Comparison of ENCODE assay signal across 1 fruit fly cellular context in genomic region chr3R:16146632-16147453, dm6.
TF ChIP-seq lines count a peak whose summit lies in the region.

Gene Mic26-27, minus strand, starts transcription at chr3R:16146855.
Gene CG5916, plus strand, starts transcription at chr3R:16147029.

TF ChIP-seq in whole organism, embryonic, 481 proteins besides CTCF, POLR2A, EP300 and RAD21 (continued from another document and continues in another):
- no peak for TF ChIP-seq CG15073 (GFP tag; optimal IDR thresholded peaks at IDR 0.05; lab: Kevin White, UChicago)
- peak; percentile 75 for TF ChIP-seq her (GFP tag; optimal IDR thresholded peaks at IDR 0.05; lab: Kevin White, UChicago)
- peak; percentile 98 for TF ChIP-seq Opbp (GFP tag; IDR thresholded peaks at IDR 0.05; lab: Robert Waterston, UW; ENCODE audit: partially characterized antibody)
- TF ChIP-seq ash1 (GFP tag; optimal IDR thresholded peaks at IDR 0.05; lab: Kevin White, UChicago) = no peak
- peak; percentile 71 for TF ChIP-seq CG17802 (tag; optimal IDR thresholded peaks at IDR 0.05; lab: Kevin White, UChicago)
- peak; percentile 90 for TF ChIP-seq sr (GFP tag; IDR thresholded peaks at IDR 0.05; lab: Robert Waterston, UW)
- TF ChIP-seq CG33557 (GFP tag; optimal IDR thresholded peaks at IDR 0.05; lab: Kevin White, UChicago) = peak; percentile 43
- peak; percentile 58 for TF ChIP-seq az2 (GFP tag; optimal IDR thresholded peaks at IDR 0.05; lab: Kevin White, UChicago)
- peak; percentile 89 for TF ChIP-seq CG2120 (GFP tag; optimal IDR thresholded peaks at IDR 0.05; lab: Kevin White, UChicago)
- peak; percentile 67 for TF ChIP-seq CG12155 (GFP tag; optimal IDR thresholded peaks at IDR 0.05; lab: Kevin White, UChicago)
- peak; percentile 100 for TF ChIP-seq sna (GFP tag; IDR thresholded peaks at IDR 0.05; lab: Robert Waterston, UW; ENCODE audit: partially characterized antibody)
- peak; percentile 1 for TF ChIP-seq CG10274 (GFP tag; optimal IDR thresholded peaks at IDR 0.05; lab: Kevin White, UChicago)
- peak; percentile 76 for TF ChIP-seq CG11247 (GFP tag; IDR thresholded peaks at IDR 0.05; lab: Robert Waterston, UW)
- peak; percentile 93 for TF ChIP-seq CG4282 (GFP tag; optimal IDR thresholded peaks at IDR 0.05; lab: Kevin White, UChicago)
- peak; percentile 84 for TF ChIP-seq CG13624 (GFP tag; optimal IDR thresholded peaks at IDR 0.05; lab: Kevin White, UChicago)
- peak; percentile 87 for TF ChIP-seq ara (GFP tag; IDR thresholded peaks at IDR 0.05; lab: Robert Waterston, UW)
- TF ChIP-seq CG1792 (GFP tag; optimal IDR thresholded peaks at IDR 0.05; lab: Kevin White, UChicago) = peak; percentile 99
- peak; percentile 68 for TF ChIP-seq CG32767 (GFP tag; IDR thresholded peaks at IDR 0.05; lab: Robert Waterston, UW)
- TF ChIP-seq CG6813 (GFP tag; optimal IDR thresholded peaks at IDR 0.05; lab: Kevin White, UChicago) = peak; percentile 14
- peak; percentile 42 for TF ChIP-seq btn (GFP tag; optimal IDR thresholded peaks at IDR 0.05; lab: Kevin White, UChicago)
- no peak for TF ChIP-seq TFAM (GFP tag; optimal IDR thresholded peaks at IDR 0.05; lab: Kevin White, UChicago)
- peak; percentile 71 to 78 for TF ChIP-seq dpn (GFP tag; optimal IDR thresholded peaks at IDR 0.05; lab: Kevin White, UChicago)
- peak; percentile 88 for TF ChIP-seq Max (GFP tag; optimal IDR thresholded peaks at IDR 0.05; lab: Kevin White, UChicago)
- TF ChIP-seq Stat92E (GFP tag; optimal IDR thresholded peaks at IDR 0.05; lab: Kevin White, UChicago) = no peak
- no peak for TF ChIP-seq CG2678 (tag; optimal IDR thresholded peaks at IDR 0.05; lab: Kevin White, UChicago)
- TF ChIP-seq wdn (GFP tag; IDR thresholded peaks at IDR 0.05; lab: Robert Waterston, UW) = peak; percentile 41; the same call in 1 of the 2 replicates
- TF ChIP-seq tx (GFP tag; optimal IDR thresholded peaks at IDR 0.05; lab: Kevin White, UChicago) = peak; percentile 78
- TF ChIP-seq bigmax (GFP tag; optimal IDR thresholded peaks at IDR 0.05; lab: Kevin White, UChicago) = no peak
- no peak for TF ChIP-seq run (tag; optimal IDR thresholded peaks at IDR 0.05; lab: Kevin White, UChicago)
- TF ChIP-seq BtbVII (GFP tag; optimal IDR thresholded peaks at IDR 0.05; lab: Kevin White, UChicago) = no peak
- TF ChIP-seq CG3995 (GFP tag; optimal IDR thresholded peaks at IDR 0.05; lab: Kevin White, UChicago) = peak; percentile 96
- peak; percentile 91 for TF ChIP-seq Usf (GFP tag; optimal IDR thresholded peaks at IDR 0.05; lab: Kevin White, UChicago)
- peak; percentile 66 for TF ChIP-seq CG8089 (GFP tag; optimal IDR thresholded peaks at IDR 0.05; lab: Kevin White, UChicago)
- peak; percentile 100 for TF ChIP-seq hb (GFP tag; IDR thresholded peaks at IDR 0.05; lab: Robert Waterston, UW; ENCODE audit: partially characterized antibody)
- peak; percentile 92 for TF ChIP-seq gfzf (GFP tag; optimal IDR thresholded peaks at IDR 0.05; lab: Kevin White, UChicago)
- TF ChIP-seq Tbp (GFP tag; optimal IDR thresholded peaks at IDR 0.05; lab: Kevin White, UChicago) = no peak
- peak; percentile 100 for TF ChIP-seq knrl (GFP tag; IDR thresholded peaks at IDR 0.05; lab: Robert Waterston, UW; ENCODE audit: partially characterized antibody)
- peak; percentile 86; the same call in 2 of the 3 replicates for TF ChIP-seq croc (GFP tag; conservative IDR thresholded peaks at IDR 0.05; lab: Robert Waterston, UW)
- TF ChIP-seq vnd (GFP tag; IDR thresholded peaks at IDR 0.05; lab: Robert Waterston, UW; ENCODE audit: partially characterized antibody) = peak; percentile 100
- TF ChIP-seq CG1603 (tag; optimal IDR thresholded peaks at IDR 0.05; lab: Kevin White, UChicago) = peak; percentile 92
- TF ChIP-seq gce (GFP tag; IDR thresholded peaks at IDR 0.05; lab: Robert Waterston, UW) = 0 out of 3 replicates have a peak, but pooled peaks have one; percentile 20
- TF ChIP-seq wor (GFP tag; IDR thresholded peaks at IDR 0.05; lab: Robert Waterston, UW) = peak; percentile 85
- TF ChIP-seq Side (GFP tag; optimal IDR thresholded peaks at IDR 0.05; lab: Kevin White, UChicago) = peak; percentile 75
- TF ChIP-seq Fer1 (GFP tag; optimal IDR thresholded peaks at IDR 0.05; lab: Kevin White, UChicago) = no peak
- TF ChIP-seq pita (GFP tag; optimal IDR thresholded peaks at IDR 0.05; lab: Kevin White, UChicago) = no peak
- TF ChIP-seq fd102C (GFP tag; optimal IDR thresholded peaks at IDR 0.05; lab: Kevin White, UChicago) = no peak
- TF ChIP-seq B-H1 (GFP tag; IDR thresholded peaks at IDR 0.05; lab: Robert Waterston, UW) = peak; percentile 75
- TF ChIP-seq h (optimal IDR thresholded peaks at IDR 0.05; lab: Kevin White, UChicago) = no peak
- TF ChIP-seq Mes4 (GFP tag; optimal IDR thresholded peaks at IDR 0.05; lab: Kevin White, UChicago) = peak; percentile 81
- peak; percentile 32; the same call in 1 of the 3 replicates for TF ChIP-seq CG6175 (GFP tag; IDR thresholded peaks at IDR 0.05; lab: Robert Waterston, UW)
- peak; percentile 81 for TF ChIP-seq tgo (GFP tag; IDR thresholded peaks at IDR 0.05; lab: Robert Waterston, UW)
- TF ChIP-seq hbn (GFP tag; IDR thresholded peaks at IDR 0.05; lab: Robert Waterston, UW; ENCODE audit: partially characterized antibody) = peak; percentile 99
- peak; percentile 76 for TF ChIP-seq MBD-R2 (GFP tag; IDR thresholded peaks at IDR 0.05; lab: Robert Waterston, UW)
- peak; percentile 28 for TF ChIP-seq NK7.1 (GFP tag; optimal IDR thresholded peaks at IDR 0.05; lab: Kevin White, UChicago)
- TF ChIP-seq psq (GFP tag; optimal IDR thresholded peaks at IDR 0.05; lab: Kevin White, UChicago) = peak; percentile 36
- no peak for TF ChIP-seq CG43689 (GFP tag; IDR thresholded peaks at IDR 0.05; lab: Robert Waterston, UW)
- TF ChIP-seq tna (GFP tag; IDR thresholded peaks at IDR 0.05; lab: Robert Waterston, UW; ENCODE audit: partially characterized antibody) = peak; percentile 96
- TF ChIP-seq ham (GFP tag; IDR thresholded peaks at IDR 0.05; lab: Robert Waterston, UW) = no peak
- peak; percentile 82 for TF ChIP-seq NFAT (GFP tag; IDR thresholded peaks at IDR 0.05; lab: Robert Waterston, UW)
- peak; percentile 54 for TF ChIP-seq CG4854 (GFP tag; optimal IDR thresholded peaks at IDR 0.05; lab: Kevin White, UChicago)
- TF ChIP-seq stc (GFP tag; IDR thresholded peaks at IDR 0.05; lab: Robert Waterston, UW) = no peak; the same call in 1 of the 2 replicates
- peak; percentile 83 for TF ChIP-seq CG16863 (GFP tag; optimal IDR thresholded peaks at IDR 0.05; lab: Kevin White, UChicago)
- no peak for TF ChIP-seq Nf-YA (GFP tag; IDR thresholded peaks at IDR 0.05; lab: Robert Waterston, UW)
- TF ChIP-seq aop (GFP tag; IDR thresholded peaks at IDR 0.05; lab: Robert Waterston, UW) = no peak
- no peak for TF ChIP-seq CG1233 (GFP tag; optimal IDR thresholded peaks at IDR 0.05; lab: Kevin White, UChicago)
- peak; percentile 99 for TF ChIP-seq Scr (GFP tag; IDR thresholded peaks at IDR 0.05; lab: Robert Waterston, UW; ENCODE audit: partially characterized antibody)
- TF ChIP-seq CG6254 (GFP tag; optimal IDR thresholded peaks at IDR 0.05; lab: Kevin White, UChicago) = peak; percentile 99
- peak; percentile 94; the same call in 2 of the 4 replicates for TF ChIP-seq chinmo (GFP tag; IDR thresholded peaks at IDR 0.05; lab: Robert Waterston, UW; ENCODE audit: partially characterized antibody)
- no peak for TF ChIP-seq CkIIα-i1 (GFP tag; IDR thresholded peaks at IDR 0.05; lab: Robert Waterston, UW)
- TF ChIP-seq CG12219 (GFP tag; optimal IDR thresholded peaks at IDR 0.05; lab: Kevin White, UChicago) = no peak
- peak; percentile 60 for TF ChIP-seq unpg (GFP tag; optimal IDR thresholded peaks at IDR 0.05; lab: Kevin White, UChicago)
- peak; percentile 78 for TF ChIP-seq pum (GFP tag; optimal IDR thresholded peaks at IDR 0.05; lab: Kevin White, UChicago)
- no peak for TF ChIP-seq CG11696 (GFP tag; IDR thresholded peaks at IDR 0.05; lab: Robert Waterston, UW)
- TF ChIP-seq Ravus (GFP tag; IDR thresholded peaks at IDR 0.05; lab: Robert Waterston, UW) = no peak
- peak; percentile 36 for TF ChIP-seq Oli (tag; optimal IDR thresholded peaks at IDR 0.05; lab: Kevin White, UChicago)
- peak; percentile 91 for TF ChIP-seq CG7786 (GFP tag; optimal IDR thresholded peaks at IDR 0.05; lab: Kevin White, UChicago)
- peak; percentile 100 for TF ChIP-seq BEAF-32 (GFP tag; optimal IDR thresholded peaks at IDR 0.05; lab: Kevin White, UChicago)
- TF ChIP-seq sim (GFP tag; IDR thresholded peaks at IDR 0.05; lab: Robert Waterston, UW) = no peak
- no peak for TF ChIP-seq Dfd (GFP tag; optimal IDR thresholded peaks at IDR 0.05; lab: Kevin White, UChicago)
- TF ChIP-seq crc (GFP tag; optimal IDR thresholded peaks at IDR 0.05; lab: Kevin White, UChicago) = peak; percentile 18
- peak; percentile 84 for TF ChIP-seq CoRest (tag; optimal IDR thresholded peaks at IDR 0.05; lab: Kevin White, UChicago)
- TF ChIP-seq Drgx (GFP tag; IDR thresholded peaks at IDR 0.05; lab: Robert Waterston, UW) = 0 out of 2 replicates have a peak, but pooled peaks have one; percentile 24
- TF ChIP-seq CG33213 (GFP tag; optimal IDR thresholded peaks at IDR 0.05; lab: Kevin White, UChicago) = peak; percentile 87
- peak; percentile 77 for TF ChIP-seq Mad (GFP tag; optimal IDR thresholded peaks at IDR 0.05; lab: Kevin White, UChicago)
- no peak for TF ChIP-seq Jarid2 (GFP tag; optimal IDR thresholded peaks at IDR 0.05; lab: Kevin White, UChicago)
- peak; percentile 56 for TF ChIP-seq ems (GFP tag; optimal IDR thresholded peaks at IDR 0.05; lab: Kevin White, UChicago)
- TF ChIP-seq otp (GFP tag; IDR thresholded peaks at IDR 0.05; lab: Robert Waterston, UW) = peak; percentile 61; the same call in 1 of the 3 replicates
- TF ChIP-seq Rfx (GFP tag; IDR thresholded peaks at IDR 0.05; lab: Robert Waterston, UW) = peak; percentile 92
- TF ChIP-seq pros (GFP tag; optimal IDR thresholded peaks at IDR 0.05; lab: Kevin White, UChicago) = no peak
- peak; percentile 72 for TF ChIP-seq CG1024 (GFP tag; IDR thresholded peaks at IDR 0.05; lab: Robert Waterston, UW)
- TF ChIP-seq CG8765 (GFP tag; IDR thresholded peaks at IDR 0.05; lab: Robert Waterston, UW) = peak; percentile 86; the same call in 1 of the 2 replicates
- TF ChIP-seq CG9215 (GFP tag; IDR thresholded peaks at IDR 0.05; lab: Robert Waterston, UW) = peak; percentile 79
- TF ChIP-seq CG6272 (GFP tag; IDR thresholded peaks at IDR 0.05; lab: Robert Waterston, UW) = peak; percentile 90
- peak; percentile 76; the same call in 2 of the 3 replicates for TF ChIP-seq zfh1 (GFP tag; IDR thresholded peaks at IDR 0.05; lab: Robert Waterston, UW)
- no peak for TF ChIP-seq CG17568 (GFP tag; optimal IDR thresholded peaks at IDR 0.05; lab: Kevin White, UChicago)
- TF ChIP-seq CG17912 (GFP tag; optimal IDR thresholded peaks at IDR 0.05; lab: Kevin White, UChicago) = no peak
- peak; percentile 22 for TF ChIP-seq cato (GFP tag; optimal IDR thresholded peaks at IDR 0.05; lab: Kevin White, UChicago; ENCODE audit: borderline replicate concordance)
- TF ChIP-seq gcm (GFP tag; optimal IDR thresholded peaks at IDR 0.05; lab: Kevin White, UChicago) = peak; percentile 18
- TF ChIP-seq klu (GFP tag; IDR thresholded peaks at IDR 0.05; lab: Robert Waterston, UW) = peak; percentile 88
- TF ChIP-seq CG9932 (GFP tag; IDR thresholded peaks at IDR 0.05; lab: Robert Waterston, UW) = peak; percentile 90
- TF ChIP-seq fd64A (GFP tag; optimal IDR thresholded peaks at IDR 0.05; lab: Kevin White, UChicago) = no peak
- no peak for TF ChIP-seq Asciz (GFP tag; optimal IDR thresholded peaks at IDR 0.05; lab: Kevin White, UChicago)
- TF ChIP-seq CG30403 (GFP tag; optimal IDR thresholded peaks at IDR 0.05; lab: Kevin White, UChicago) = peak; percentile 93
- peak; percentile 63; the same call in 1 of the 2 replicates for TF ChIP-seq Doc2 (GFP tag; IDR thresholded peaks at IDR 0.05; lab: Robert Waterston, UW)
- TF ChIP-seq CG2889 (GFP tag; IDR thresholded peaks at IDR 0.05; lab: Robert Waterston, UW) = peak; percentile 75; the same call in 1 of the 3 replicates
- TF ChIP-seq CG8478 (optimal IDR thresholded peaks at IDR 0.05; lab: Kevin White, UChicago) = peak; percentile 13
- peak in 1 of 3 experiments; percentile 95 for TF ChIP-seq lola (GFP tag; optimal IDR thresholded peaks at IDR 0.05; lab: Kevin White, UChicago)
- TF ChIP-seq Nf-YC (tag; optimal IDR thresholded peaks at IDR 0.05; lab: Kevin White, UChicago) = peak; percentile 63
- peak; percentile 90 for TF ChIP-seq lmd (GFP tag; IDR thresholded peaks at IDR 0.05; lab: Robert Waterston, UW)
- TF ChIP-seq Dp (GFP tag; optimal IDR thresholded peaks at IDR 0.05; lab: Kevin White, UChicago) = peak; percentile 15
- TF ChIP-seq CG4404 (GFP tag; IDR thresholded peaks at IDR 0.05; lab: Robert Waterston, UW) = peak; percentile 93
- TF ChIP-seq jing (GFP tag; optimal IDR thresholded peaks at IDR 0.05; lab: Kevin White, UChicago) = peak; percentile 61
- no peak for TF ChIP-seq CG8281 (tag; optimal IDR thresholded peaks at IDR 0.05; lab: Kevin White, UChicago)
- no peak for TF ChIP-seq CG17612 (GFP tag; IDR thresholded peaks at IDR 0.05; lab: Robert Waterston, UW)
- peak; percentile 100 for TF ChIP-seq HLH4C (GFP tag; IDR thresholded peaks at IDR 0.05; lab: Robert Waterston, UW; ENCODE audit: partially characterized antibody)
- TF ChIP-seq B-H2 (GFP tag; optimal IDR thresholded peaks at IDR 0.05; lab: Kevin White, UChicago) = no peak
- no peak for TF ChIP-seq Eip74EF (GFP tag; optimal IDR thresholded peaks at IDR 0.05; lab: Kevin White, UChicago)
- no peak for TF ChIP-seq CG6683 (GFP tag; optimal IDR thresholded peaks at IDR 0.05; lab: Kevin White, UChicago)
- TF ChIP-seq CG10147 (GFP tag; optimal IDR thresholded peaks at IDR 0.05; lab: Kevin White, UChicago) = peak; percentile 69
- TF ChIP-seq Atf-2 (GFP tag; optimal IDR thresholded peaks at IDR 0.05; lab: Kevin White, UChicago) = peak; percentile 64
- TF ChIP-seq nmo (GFP tag; optimal IDR thresholded peaks at IDR 0.05; lab: Kevin White, UChicago) = peak; percentile 94
- TF ChIP-seq caup (GFP tag; optimal IDR thresholded peaks at IDR 0.05; lab: Kevin White, UChicago; ENCODE audit: severe bottlenecking) = peak; percentile 33
- TF ChIP-seq CG8359 (GFP tag; optimal IDR thresholded peaks at IDR 0.05; lab: Kevin White, UChicago; ENCODE audit: borderline replicate concordance) = no peak
- TF ChIP-seq CG34422 (GFP tag; IDR thresholded peaks at IDR 0.05; lab: Robert Waterston, UW) = peak; percentile 87
- peak; percentile 70 for TF ChIP-seq gro (GFP tag; optimal IDR thresholded peaks at IDR 0.05; lab: Kevin White, UChicago)
- TF ChIP-seq CG11398 (GFP tag; optimal IDR thresholded peaks at IDR 0.05; lab: Kevin White, UChicago) = peak; percentile 51
- peak; percentile 99 for TF ChIP-seq CG15514 (GFP tag; optimal IDR thresholded peaks at IDR 0.05; lab: Kevin White, UChicago)
- no peak for TF ChIP-seq schlank (tag; optimal IDR thresholded peaks at IDR 0.05; lab: Kevin White, UChicago)
- TF ChIP-seq MTF-1 (GFP tag; optimal IDR thresholded peaks at IDR 0.05; lab: Kevin White, UChicago; ENCODE audit: borderline replicate concordance) = no peak
